Fruit fly (Drosophila melanogaster) whole organism, embryonic: ENCODE data around the gene Cpr65Az.

Source experiments
- Adf1 ChIP-seq: fragments of 200-800 bp; sonication (Bioruptor generic); IDR thresholded peaks from 2 replicates; pipeline ENCODE4 v1.3.6; 2022; ENCODE audit warnings: missing biosample characterization, missing genetic modification characterization
- Aef1 ChIP-seq: fragments of 200-800 bp; sonication (Bioruptor generic); IDR thresholded peaks from 3 replicates; pipeline ENCODE4 v1.3.6; 2022; ENCODE audit warnings: missing biosample characterization, missing genetic modification characterization
- Antp ChIP-seq: fragments of 200-800 bp; sonication (Bioruptor generic); optimal IDR thresholded peaks from 3 replicates; lab custom pipeline; 2016; ENCODE audit warnings: missing biosample characterization, missing genetic modification characterization
- Atf-2 ChIP-seq: fragments of 200-800 bp; sonication (Bioruptor generic); optimal IDR thresholded peaks from 2 replicates; lab custom pipeline; 2016; ENCODE audit warnings: missing biosample characterization, missing genetic modification characterization
- B-H1 ChIP-seq: fragments of 200-800 bp; sonication (Bioruptor generic); IDR thresholded peaks from 3 replicates; pipeline ENCODE4 v1.3.6; 2022; ENCODE audit warnings: missing biosample characterization, missing genetic modification characterization
- C15 ChIP-seq: fragments of 200-800 bp; sonication (Bioruptor generic); IDR thresholded peaks from 3 replicates; pipeline ENCODE4 v1.3.6; 2022; ENCODE audit warnings: missing biosample characterization, missing genetic modification characterization
- CG10431 ChIP-seq: fragments of 200-800 bp; sonication (Bioruptor generic); optimal IDR thresholded peaks from 3 replicates; lab custom pipeline; 2018; ENCODE audit warnings: missing biosample characterization, mild to moderate bottlenecking, missing genetic modification characterization
- CG10543 ChIP-seq: fragments of 200-800 bp; sonication (Bioruptor generic); optimal IDR thresholded peaks from 3 replicates; lab custom pipeline; 2017; ENCODE audit warnings: missing biosample characterization, mild to moderate bottlenecking, missing genetic modification characterization, moderate library complexity
- CG11093 ChIP-seq: fragments of 200-800 bp; sonication (Bioruptor generic); IDR thresholded peaks from 3 replicates; pipeline ENCODE4 v1.3.6; 2022; ENCODE audit warnings: missing biosample characterization, missing genetic modification characterization
- CG12942 ChIP-seq: fragments of 200-800 bp; sonication (Bioruptor generic); optimal IDR thresholded peaks from 3 replicates; lab custom pipeline; 2016; ENCODE audit warnings: missing biosample characterization, missing genetic modification characterization
- CG14441 ChIP-seq: fragments of 200-800 bp; sonication (Bioruptor generic); IDR thresholded peaks from 2 replicates; pipeline ENCODE4 v1.3.6; 2022; ENCODE audit warnings: missing biosample characterization, missing genetic modification characterization
- CG16863 ChIP-seq: fragments of 200-800 bp; sonication (Bioruptor generic); optimal IDR thresholded peaks from 3 replicates; lab custom pipeline; 2016; ENCODE audit warnings: missing biosample characterization, missing genetic modification characterization
- CG17359 ChIP-seq: fragments of 200-800 bp; sonication (Bioruptor generic); optimal IDR thresholded peaks from 3 replicates; lab custom pipeline; 2018; ENCODE audit warnings: missing biosample characterization, mild to moderate bottlenecking, missing genetic modification characterization, moderate library complexity
- CG30403 ChIP-seq: fragments of 200-800 bp; sonication (Bioruptor generic); optimal IDR thresholded peaks from 3 replicates; lab custom pipeline; 2016; ENCODE audit warnings: missing biosample characterization, missing genetic modification characterization
- CG3065 ChIP-seq: fragments of 200-800 bp; sonication (Bioruptor generic); optimal IDR thresholded peaks from 2 replicates; lab custom pipeline; 2016; ENCODE audit warnings: missing biosample characterization, missing genetic modification characterization
- CG31441 ChIP-seq: fragments of 200-800 bp; sonication (Bioruptor generic); IDR thresholded peaks from 2 replicates; pipeline ENCODE4 v1.3.6; 2022; ENCODE audit warnings: missing biosample characterization, missing genetic modification characterization
- CG33213 ChIP-seq: fragments of 200-800 bp; sonication (Bioruptor generic); optimal IDR thresholded peaks from 3 replicates; lab custom pipeline; 2016; ENCODE audit warnings: missing biosample characterization, missing genetic modification characterization
- CG3838 ChIP-seq: fragments of 200-800 bp; sonication (Bioruptor generic); optimal IDR thresholded peaks from 3 replicates; lab custom pipeline; 2016; ENCODE audit warnings: missing biosample characterization, missing genetic modification characterization
- CG4404 ChIP-seq: fragments of 200-800 bp; sonication (Bioruptor generic); IDR thresholded peaks from 2 replicates; pipeline ENCODE4 v1.3.6; 2022; ENCODE audit warnings: missing biosample characterization, missing genetic modification characterization
- CG4707 ChIP-seq: fragments of 200-800 bp; sonication (Bioruptor generic); optimal IDR thresholded peaks from 2 replicates; lab custom pipeline; 2018; ENCODE audit warnings: missing biosample characterization, mild to moderate bottlenecking, missing genetic modification characterization, moderate library complexity
- CG4730 ChIP-seq: fragments of 200-800 bp; sonication (Bioruptor generic); IDR thresholded peaks from 2 replicates; pipeline ENCODE4 v1.3.6; 2022; ENCODE audit warnings: missing biosample characterization, missing genetic modification characterization
- CG5245 ChIP-seq: fragments of 200-800 bp; sonication (Bioruptor generic); optimal IDR thresholded peaks from 3 replicates; lab custom pipeline; 2016; ENCODE audit warnings: missing biosample characterization, missing genetic modification characterization
- CG6765 ChIP-seq: fragments of 200-800 bp; sonication (Bioruptor generic); optimal IDR thresholded peaks from 3 replicates; lab custom pipeline; 2017; ENCODE audit warnings: missing biosample characterization, mild to moderate bottlenecking, missing genetic modification characterization
- CG7556 ChIP-seq: fragments of 200-800 bp; sonication (Bioruptor generic); optimal IDR thresholded peaks from 2 replicates; lab custom pipeline; 2017; ENCODE audit warnings: missing biosample characterization, mild to moderate bottlenecking, missing genetic modification characterization
- CG9437 ChIP-seq: fragments of 200-800 bp; sonication (Bioruptor generic); optimal IDR thresholded peaks from 2 replicates; lab custom pipeline; 2018; ENCODE audit warnings: missing biosample characterization, mild to moderate bottlenecking, missing genetic modification characterization
- CG9876 ChIP-seq: fragments of 200-800 bp; sonication (Bioruptor generic); optimal IDR thresholded peaks from 2 replicates; lab custom pipeline; 2016; ENCODE audit warnings: missing biosample characterization, missing genetic modification characterization
- CG9932 ChIP-seq: fragments of 200-800 bp; sonication (Bioruptor generic); IDR thresholded peaks from 2 replicates; pipeline ENCODE4 v1.3.6; 2022; ENCODE audit warnings: missing biosample characterization, missing genetic modification characterization
- CHES-1-like ChIP-seq: fragments of 200-800 bp; sonication (Bioruptor generic); optimal IDR thresholded peaks from 2 replicates; lab custom pipeline; 2016; ENCODE audit warnings: missing biosample characterization, missing genetic modification characterization
- Dbx ChIP-seq: fragments of 200-800 bp; sonication (Bioruptor generic); IDR thresholded peaks from 3 replicates; pipeline ENCODE4 v1.3.6; 2022; ENCODE audit warnings: missing biosample characterization, missing genetic modification characterization
- Doc2 ChIP-seq: fragments of 200-800 bp; sonication (Bioruptor generic); IDR thresholded peaks from 2 replicates; pipeline ENCODE4 v1.3.6; 2022; ENCODE audit warnings: missing biosample characterization, missing genetic modification characterization
- H15 ChIP-seq: fragments of 200-800 bp; sonication (Bioruptor generic); IDR thresholded peaks from 3 replicates; pipeline ENCODE4 v1.3.6; 2022; ENCODE audit warnings: missing biosample characterization, missing genetic modification characterization
- Ptx1 ChIP-seq: fragments of 200-800 bp; sonication (Bioruptor generic); IDR thresholded peaks from 2 replicates; pipeline ENCODE4 v1.3.6; 2022; ENCODE audit warnings: missing biosample characterization, missing genetic modification characterization
- Spps ChIP-seq: fragments of 200-800 bp; sonication (Bioruptor generic); optimal IDR thresholded peaks from 2 replicates; lab custom pipeline; 2018; ENCODE audit warnings: missing biosample characterization, mild to moderate bottlenecking, missing genetic modification characterization
- Tbp ChIP-seq: fragments of >200 bp; optimal IDR thresholded peaks from 2 replicates; lab custom pipeline; 2018; ENCODE audit warnings: missing biosample characterization, missing genetic modification characterization
- YL-1 ChIP-seq: fragments of 200-800 bp; sonication (Bioruptor generic); optimal IDR thresholded peaks from 3 replicates; lab custom pipeline; 2017; ENCODE audit warnings: missing biosample characterization, mild to moderate bottlenecking, missing genetic modification characterization
- bbx ChIP-seq: fragments of 200-800 bp; sonication (Bioruptor generic); IDR thresholded peaks from 2 replicates; pipeline ENCODE4 v1.3.6; 2022; ENCODE audit warnings: missing biosample characterization, missing genetic modification characterization; ENCODE audit not compliant: partially characterized antibody
- bcd ChIP-seq: fragments of 200-800 bp; sonication (Bioruptor generic); optimal IDR thresholded peaks from 2 replicates; lab custom pipeline; 2017; ENCODE audit warnings: missing biosample characterization, mild to moderate bottlenecking, missing genetic modification characterization
- chm ChIP-seq: fragments of 200-800 bp; sonication (Bioruptor generic); IDR thresholded peaks from 2 replicates; pipeline ENCODE4 v1.3.6; 2022; ENCODE audit warnings: missing biosample characterization, missing genetic modification characterization
- crc ChIP-seq: fragments of 200-800 bp; sonication (Bioruptor generic); optimal IDR thresholded peaks from 2 replicates; lab custom pipeline; 2016; ENCODE audit warnings: missing biosample characterization, missing genetic modification characterization
- fd96Cb ChIP-seq: fragments of 200-800 bp; sonication (Bioruptor generic); optimal IDR thresholded peaks from 2 replicates; lab custom pipeline; 2018; ENCODE audit warnings: missing biosample characterization, mild to moderate bottlenecking, missing genetic modification characterization, moderate library complexity
- inv ChIP-seq: fragments of 200-800 bp; sonication (Bioruptor generic); IDR thresholded peaks from 2 replicates; pipeline ENCODE4 v1.3.6; 2022; ENCODE audit warnings: missing biosample characterization, missing genetic modification characterization; ENCODE audit not compliant: partially characterized antibody
- kni ChIP-seq: fragments of 200-800 bp; sonication (Bioruptor generic); optimal IDR thresholded peaks from 3 replicates; lab custom pipeline; 2017; ENCODE audit warnings: mild to moderate bottlenecking, missing biosample characterization, missing genetic modification reagents, missing genetic modification characterization
- nau ChIP-seq: fragments of 200-800 bp; sonication (Bioruptor generic); optimal IDR thresholded peaks from 3 replicates; lab custom pipeline; 2017; ENCODE audit warnings: missing biosample characterization, mild to moderate bottlenecking, missing genetic modification characterization, missing genetic modification reagents
- org-1 ChIP-seq: fragments of 200-800 bp; sonication (Bioruptor generic); optimal IDR thresholded peaks from 2 replicates; lab custom pipeline; 2017; ENCODE audit warnings: missing biosample characterization, missing genetic modification characterization
- pan ChIP-seq, 4 experiments: fragments of >200 bp in 3 of 4; fragments of 200-800 bp in 1 of 4; sonication (Bioruptor generic) in 1 of 4; optimal IDR thresholded peaks in 3 of 4; IDR thresholded peaks in 1 of 4; 2 replicates each; pipeline versions ENCODE4 v1.3.6 to Lab custom; 2017 to 2022; ENCODE audit warnings: missing biosample characterization in 2 of 4, missing genetic modification characterization in 2 of 4, mixed read lengths in 1 of 4
- ro ChIP-seq: fragments of 200-800 bp; sonication (Bioruptor generic); IDR thresholded peaks from 2 replicates; pipeline ENCODE4 v1.3.6; 2022; ENCODE audit warnings: missing biosample characterization, missing genetic modification characterization
- sd ChIP-seq: fragments of 200-800 bp; sonication (Bioruptor generic); optimal IDR thresholded peaks from 3 replicates; lab custom pipeline; 2018; ENCODE audit warnings: missing biosample characterization, mild to moderate bottlenecking, missing genetic modification characterization, moderate library complexity
- slp2 ChIP-seq: fragments of 200-800 bp; sonication (Bioruptor generic); optimal IDR thresholded peaks from 2 replicates; lab custom pipeline; 2016; ENCODE audit warnings: missing biosample characterization, missing genetic modification characterization
- sr ChIP-seq: fragments of 200-800 bp; sonication (Bioruptor generic); IDR thresholded peaks from 3 replicates; pipeline ENCODE4 v1.3.6; 2022; ENCODE audit warnings: missing biosample characterization, missing genetic modification characterization

The Cpr65Az gene

DNA sequence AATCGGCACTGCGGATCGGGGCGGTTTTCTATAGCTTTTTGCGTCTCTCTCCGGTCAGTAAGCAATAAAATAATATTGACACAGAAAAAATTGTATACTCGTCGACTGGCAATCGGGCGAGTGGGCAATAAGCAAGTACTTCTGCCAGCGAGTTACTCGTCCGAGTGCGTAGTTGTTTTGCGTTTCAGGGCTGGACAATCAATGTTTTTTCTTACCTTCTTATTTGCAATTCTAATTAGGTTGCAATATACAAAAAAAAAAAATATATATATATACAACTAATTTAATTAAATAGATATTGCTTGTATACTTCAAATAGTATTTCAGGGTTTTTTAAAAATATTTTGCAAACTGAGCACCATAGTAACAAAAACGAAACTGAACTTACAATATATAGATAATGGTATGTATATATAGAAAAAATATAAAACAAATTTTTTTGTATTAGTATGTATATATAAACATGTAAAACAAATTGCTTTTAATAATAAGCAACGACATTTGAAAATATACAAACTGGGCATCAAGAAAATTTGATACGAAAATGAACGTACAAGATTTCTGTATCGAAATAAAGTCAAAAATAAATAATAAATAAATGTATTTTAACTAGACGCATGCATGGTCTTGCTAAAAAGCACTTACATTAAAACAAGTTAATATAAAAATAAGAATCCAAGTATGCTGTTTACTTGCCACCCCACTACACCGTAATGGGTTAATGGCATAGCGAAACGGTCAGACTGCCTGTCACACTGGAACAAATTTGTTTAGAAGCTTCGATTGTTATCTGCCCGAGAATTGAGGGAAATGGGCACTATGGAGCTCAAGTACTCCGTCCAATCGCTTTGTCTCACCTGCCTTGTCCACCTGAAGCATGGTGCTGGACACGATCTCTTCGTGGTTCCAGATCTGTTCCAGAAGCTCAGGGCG is 28.6 kb downstream of the Cpr65Az start, which contains the start of the genes D19A and CG7386 (continued):
- TF ChIP-seq CG3065 (no peak), chm (GFP tag; lab: Robert Waterston, UW) (peak; percentile 15; the same call in 1 of the 2 replicates), CG33213 (GFP tag; lab: Kevin White, UChicago) (peak; percentile 38), B-H1 (GFP tag; lab: Robert Waterston, UW) (peak; percentile 16; the same call in 2 of the 3 replicates), bcd (peak; percentile 34), CG3838 (no peak), CG31441 (GFP tag; lab: Robert Waterston, UW) (peak; percentile 57), nau (GFP tag; lab: Kevin White, UChicago) (no peak), CG16863 (peak; percentile 32), CG4404 (GFP tag; lab: Robert Waterston, UW) (no peak), Atf-2 (GFP tag; lab: Kevin White, UChicago) (peak; percentile 41), CG12942 (GFP tag; lab: Kevin White, UChicago) (no peak), Aef1 (GFP tag; lab: Robert Waterston, UW) (peak; percentile 45), CG9876 (GFP tag; lab: Kevin White, UChicago) (peak; percentile 47), kni (GFP tag; lab: Kevin White, UChicago) (no peak), pan (optimal IDR thresholded peaks at IDR 0.05; lab: Kevin White, UChicago) (no peak), pan (GFP tag; optimal IDR thresholded peaks at IDR 0.05 in 1 of 2, IDR thresholded peaks at IDR 0.05 in 1 of 2) (peak in 1 of 2 experiments; percentile 78), H15 (peak; percentile 77), CG30403 (peak; percentile 55), CG4707 (GFP tag; lab: Kevin White, UChicago) (no peak), CG5245 (GFP tag; lab: Kevin White, UChicago) (no peak), CG14441 (GFP tag; lab: Robert Waterston, UW) (peak; percentile 53), CG9437 (GFP tag; lab: Kevin White, UChicago) (peak; percentile 21), bbx (GFP tag; lab: Robert Waterston, UW) (0 out of 2 replicates have a peak, but pooled peaks have one; percentile 36), CG7556 (GFP tag; lab: Kevin White, UChicago) (peak; percentile 11), C15 (GFP tag; lab: Robert Waterston, UW) (no peak), Ptx1 (GFP tag; lab: Robert Waterston, UW) (peak; percentile 67), Spps (no peak), fd96Cb (tag; lab: Kevin White, UChicago) (peak; percentile 22), CG17359 (tag; lab: Kevin White, UChicago) (peak; percentile 44), Tbp (GFP tag; lab: Kevin White, UChicago) (no peak), CHES-1-like (peak; percentile 22), CG4730 (GFP tag; lab: Robert Waterston, UW) (peak; percentile 63), Dbx (GFP tag; lab: Robert Waterston, UW) (peak; percentile 79), CG6765 (GFP tag; lab: Kevin White, UChicago) (peak; percentile 3), slp2 (GFP tag; lab: Kevin White, UChicago) (peak; percentile 49), Adf1 (GFP tag; lab: Robert Waterston, UW) (no peak), CG10543 (GFP tag; lab: Kevin White, UChicago) (peak; percentile 48), org-1 (GFP tag; lab: Kevin White, UChicago) (no peak), Antp (peak; percentile 68), YL-1 (GFP tag; lab: Kevin White, UChicago) (peak; percentile 52), sr (GFP tag; lab: Robert Waterston, UW) (0 out of 3 replicates have a peak, but pooled peaks have one; percentile 8), CG10431 (GFP tag; lab: Kevin White, UChicago) (peak; percentile 27), ro (no peak), crc (GFP tag; lab: Kevin White, UChicago) (no peak), inv (0 out of 2 replicates have a peak, but pooled peaks have one; percentile 21), CG11093 (GFP tag; lab: Robert Waterston, UW) (peak; percentile 53; the same call in 2 of the 3 replicates), sd (tag; lab: Kevin White, UChicago) (no peak), Doc2 (no peak), CG9932 (GFP tag; lab: Robert Waterston, UW) (peak; percentile 74)
